Worm (Caenorhabditis elegans) whole organism, midembryonic: ENCODE data around the gene T01E8.8.

ENCODE experiments used
- ztf-23 ChIP-seq: fragments of 200-800 bp; sonication (Bioruptor generic); IDR thresholded peaks from 2 replicates; pipeline ENCODE4 v1.3.6; 2022; ENCODE audit warnings: missing genetic modification reagents, missing genetic modification characterization, missing compliant biosample characterization
- ztf-29 ChIP-seq: fragments of 200-800 bp; sonication (Bioruptor generic); IDR thresholded peaks from 2 replicates; pipeline ENCODE4 v1.3.6; 2022; ENCODE audit warnings: missing genetic modification reagents, missing genetic modification characterization, missing compliant biosample characterization

DNA sequence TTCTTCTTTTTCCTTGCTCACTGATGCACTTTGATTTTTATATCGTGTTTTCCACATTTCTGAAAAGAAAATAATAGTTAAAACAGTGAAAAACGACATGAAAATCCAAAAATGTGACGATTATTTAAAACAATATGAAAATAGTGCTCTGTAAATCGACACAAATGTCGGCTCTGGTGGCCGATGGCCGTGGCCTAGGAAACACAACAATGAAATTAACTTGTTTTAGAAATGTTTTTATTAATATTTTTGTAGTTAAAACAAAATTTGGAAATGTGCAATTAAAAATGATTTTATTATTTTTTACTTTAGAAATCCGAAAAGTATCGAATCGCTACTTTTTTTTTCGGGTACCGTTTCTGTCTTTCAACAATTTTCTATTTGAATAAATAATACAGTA lies 30.3 kb upstream of the T01E8.8 start, which contains the start of gene arv-1:
- TF ChIP-seq ztf-29 (GFP tag; lab: Robert Waterston, UW) (no peak), ztf-23 (GFP tag; lab: Robert Waterston, UW) (0 out of 2 replicates have a peak, but pooled peaks have one; percentile 38)
